Worm (Caenorhabditis elegans) whole organism, mixed stage, embryonic: ENCODE results near the gene F13B12.2.

Source experiments
- M03D4.4 ChIP-seq: sonication (generic microtip); optimal IDR thresholded peaks from 2 replicates; lab custom pipeline; 2017; ENCODE audit warnings: mild to moderate bottlenecking, missing genetic modification characterization, missing compliant biosample characterization
- ceh-83 ChIP-seq: fragments of 200-800 bp; sonication (Bioruptor generic); optimal IDR thresholded peaks from 2 replicates; lab custom pipeline; 2018; ENCODE audit warnings: mild to moderate bottlenecking, missing genetic modification characterization, missing compliant biosample characterization
- cnd-1 ChIP-seq: fragments of 200-800 bp; sonication (Bioruptor generic); optimal IDR thresholded peaks from 2 replicates; lab custom pipeline; 2018; ENCODE audit warnings: mild to moderate bottlenecking, missing genetic modification characterization, missing compliant biosample characterization
- ham-2 ChIP-seq: fragments of 200-800 bp; sonication (Bioruptor generic); optimal IDR thresholded peaks from 2 replicates; lab custom pipeline; 2018; ENCODE audit warnings: mild to moderate bottlenecking, missing genetic modification characterization, missing compliant biosample characterization
- lsy-2 ChIP-seq: fragments of 150-350 bp; optimal IDR thresholded peaks from 2 replicates; lab custom pipeline; 2014; ENCODE audit warnings: missing biosample characterization, missing genetic modification characterization
- nhr-12 ChIP-seq: fragments of 150-350 bp; optimal IDR thresholded peaks from 2 replicates; lab custom pipeline; 2014; ENCODE audit warnings: missing biosample characterization, missing genetic modification characterization
- nhr-76 ChIP-seq: sonication (generic microtip); optimal IDR thresholded peaks from 2 replicates; lab custom pipeline; 2017; ENCODE audit warnings: missing biosample characterization, missing genetic modification characterization
- pha-4 ChIP-seq: fragments of 150-350 bp; optimal IDR thresholded peaks from 2 replicates; lab custom pipeline; 2018; ENCODE audit warnings: missing biosample characterization, missing genetic modification reagents, missing genetic modification characterization
- snpc-4 ChIP-seq: fragments of 150-350 bp; optimal IDR thresholded peaks from 2 replicates; lab custom pipeline; 2014; ENCODE audit warnings: missing biosample characterization, missing genetic modification characterization
- unc-62 ChIP-seq: fragments of 150-350 bp; optimal IDR thresholded peaks from 2 replicates; lab custom pipeline; 2014; ENCODE audit warnings: missing biosample characterization, missing genetic modification reagents, missing genetic modification characterization
- ztf-11 ChIP-seq: fragments of 150-350 bp; optimal IDR thresholded peaks from 2 replicates; lab custom pipeline; 2014; ENCODE audit warnings: missing biosample characterization, missing genetic modification characterization

DNA sequence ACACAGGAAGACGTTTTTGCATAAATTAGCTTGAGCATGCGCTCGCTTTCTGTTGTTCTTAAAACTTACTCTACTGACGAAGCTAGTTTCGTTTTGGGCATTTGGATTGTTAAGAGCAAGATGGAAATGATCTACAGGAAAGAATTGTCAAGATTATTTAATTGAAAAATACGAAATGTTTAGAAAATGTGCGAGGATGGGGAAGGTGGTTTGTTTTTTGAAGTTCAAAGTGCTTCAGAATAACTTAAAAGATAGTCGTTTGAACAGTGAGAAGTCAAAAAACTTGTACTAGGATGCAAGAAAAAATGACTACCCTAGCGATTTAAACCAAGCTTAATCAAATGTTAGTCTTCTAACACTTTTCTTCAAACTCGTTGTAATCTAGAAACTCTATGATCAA, 28.2 kb upstream of the F13B12.2 start, which contains the start of gene srb-17:
- TF ChIP-seq nhr-76 (tag; lab: Kevin White, UChicago) (no peak), ham-2 (GFP tag; lab: Kevin White, UChicago) (no peak), lsy-2 (tag; lab: Kevin White, UChicago) (no peak), unc-62 (GFP tag; lab: Kevin White, UChicago) (no peak), M03D4.4 (no peak), ztf-11 (tag; lab: Kevin White, UChicago) (no peak), ceh-83 (GFP tag; lab: Kevin White, UChicago) (no peak), pha-4 (tag; lab: Kevin White, UChicago) (no peak), snpc-4 (no peak), nhr-12 (tag; lab: Kevin White, UChicago) (no peak), cnd-1 (tag; lab: Kevin White, UChicago) (no peak)
